Worm (Caenorhabditis elegans) whole organism, L3 larva: ENCODE measurements around the gene C08G9.2.
"Not testable (repeated sequence)": the region's sequence is repeated elsewhere in the genome, so short reads cannot be mapped to it uniquely, and the experiment has no call there.

Source experiments
- ZK546.5 ChIP-seq: sonication (generic microtip); optimal IDR thresholded peaks from 2 replicates; lab custom pipeline; 2017; ENCODE audit warnings: missing biosample characterization, missing genetic modification characterization
- aly-2 ChIP-seq: fragments of 150-350 bp; optimal IDR thresholded peaks from 2 replicates; lab custom pipeline; 2014; ENCODE audit warnings: missing biosample characterization, missing genetic modification characterization
- ama-1 ChIP-seq: fragments of 150-350 bp; optimal IDR thresholded peaks from 2 replicates; lab custom pipeline; 2018
- ceh-16 ChIP-seq: sonication (generic microtip); optimal IDR thresholded peaks from 2 replicates; lab custom pipeline; 2017; ENCODE audit warnings: missing biosample characterization, missing genetic modification characterization
- ceh-28 ChIP-seq: fragments of 150-350 bp; optimal IDR thresholded peaks from 2 replicates; lab custom pipeline; 2014; ENCODE audit warnings: missing biosample characterization, missing genetic modification reagents, missing genetic modification characterization
- ceh-82 ChIP-seq: fragments of 150-350 bp; optimal IDR thresholded peaks from 2 replicates; lab custom pipeline; 2014; ENCODE audit warnings: missing biosample characterization, missing genetic modification characterization
- ceh-9 ChIP-seq: sonication (generic microtip); optimal IDR thresholded peaks from 2 replicates; lab custom pipeline; 2018; ENCODE audit warnings: missing biosample characterization, missing genetic modification characterization
- egl-27 ChIP-seq: sonication (generic microtip); optimal IDR thresholded peaks from 4 replicates; lab custom pipeline; 2017; ENCODE audit warnings: missing biosample characterization, missing genetic modification reagents, missing genetic modification characterization
- egl-5 ChIP-seq: fragments of 150-350 bp; optimal IDR thresholded peaks from 2 replicates; lab custom pipeline; 2017; ENCODE audit warnings: missing biosample characterization, missing genetic modification reagents, missing genetic modification characterization, inconsistent platforms
- elt-2 ChIP-seq: sonication (generic microtip); optimal IDR thresholded peaks from 2 replicates; lab custom pipeline; 2016; ENCODE audit warnings: missing genetic modification reagents, mild to moderate bottlenecking, missing genetic modification characterization, missing compliant biosample characterization
- elt-3 ChIP-seq, 3 experiments: fragments of 150-350 bp in 1 of 3; sonication (generic microtip) in 2 of 3; optimal IDR thresholded peaks; 2 replicates in 2 of 3; 4 replicates in 1 of 3; lab custom pipeline; 2014 to 2017; ENCODE audit warnings: missing biosample characterization in 3 of 3, missing genetic modification characterization in 3 of 3
- fkh-10 ChIP-seq: sonication (generic microtip); optimal IDR thresholded peaks from 2 replicates; lab custom pipeline; 2017; ENCODE audit warnings: missing biosample characterization, missing genetic modification reagents, missing genetic modification characterization
- fkh-2 ChIP-seq: fragments of 150-350 bp; optimal IDR thresholded peaks from 2 replicates; lab custom pipeline; 2014; ENCODE audit warnings: missing biosample characterization, missing genetic modification reagents, missing genetic modification characterization
- fos-1 ChIP-seq: fragments of 150-350 bp; optimal IDR thresholded peaks from 2 replicates; lab custom pipeline; 2014; ENCODE audit warnings: missing biosample characterization, missing genetic modification characterization
- hmg-11 ChIP-seq: sonication (generic microtip); optimal IDR thresholded peaks from 2 replicates; lab custom pipeline; 2016; ENCODE audit warnings: missing genetic modification characterization, missing compliant biosample characterization
- jun-1 ChIP-seq: fragments of 150-350 bp; optimal IDR thresholded peaks from 2 replicates; lab custom pipeline; 2014; ENCODE audit warnings: missing biosample characterization, missing genetic modification reagents, missing genetic modification characterization
- lin-15B ChIP-seq: fragments of 150-350 bp; optimal IDR thresholded peaks from 2 replicates; lab custom pipeline; 2014; ENCODE audit warnings: missing biosample characterization, missing genetic modification characterization
- lin-39 ChIP-seq: fragments of 150-350 bp; optimal IDR thresholded peaks from 2 replicates; lab custom pipeline; 2018; ENCODE audit warnings: missing biosample characterization, missing genetic modification reagents, missing genetic modification characterization
- lsy-12 ChIP-seq: sonication (generic microtip); optimal IDR thresholded peaks from 2 replicates; lab custom pipeline; 2016; ENCODE audit warnings: mild to moderate bottlenecking, missing genetic modification characterization, missing compliant biosample characterization
- mdl-1 ChIP-seq: fragments of 150-350 bp; optimal IDR thresholded peaks from 2 replicates; lab custom pipeline; 2014; ENCODE audit warnings: missing biosample characterization, missing genetic modification characterization
- mml-1 ChIP-seq: fragments of 150-350 bp; sonication (generic microtip); optimal IDR thresholded peaks from 3 replicates; lab custom pipeline; 2014; ENCODE audit warnings: missing biosample characterization, missing genetic modification characterization
- nfya-1 ChIP-seq: sonication (generic microtip); optimal IDR thresholded peaks from 2 replicates; lab custom pipeline; 2017; ENCODE audit warnings: missing genetic modification characterization, mild to moderate bottlenecking, missing compliant biosample characterization, antibody characterized with exemption, moderate library complexity; ENCODE audit not compliant: insufficient read depth
- nhr-11 ChIP-seq: fragments of 150-350 bp; optimal IDR thresholded peaks from 2 replicates; lab custom pipeline; 2014; ENCODE audit warnings: missing biosample characterization, missing genetic modification characterization
- nhr-12 ChIP-seq: fragments of 150-350 bp; optimal IDR thresholded peaks from 2 replicates; lab custom pipeline; 2014; ENCODE audit warnings: missing biosample characterization, missing genetic modification characterization
- nhr-23 ChIP-seq: fragments of 150-350 bp; optimal IDR thresholded peaks from 2 replicates; lab custom pipeline; 2014; ENCODE audit warnings: missing biosample characterization, missing genetic modification reagents, missing genetic modification characterization
- nhr-237 ChIP-seq: fragments of 150-350 bp; optimal IDR thresholded peaks from 2 replicates; lab custom pipeline; 2014; ENCODE audit warnings: missing biosample characterization, missing genetic modification characterization
- nhr-25 ChIP-seq: sonication (generic microtip); optimal IDR thresholded peaks from 2 replicates; lab custom pipeline; 2017; ENCODE audit warnings: missing biosample characterization, missing genetic modification characterization
- nhr-28 ChIP-seq: fragments of 150-350 bp; optimal IDR thresholded peaks from 2 replicates; lab custom pipeline; 2014; ENCODE audit warnings: missing biosample characterization, missing genetic modification characterization
- nhr-43 ChIP-seq: sonication (generic microtip); optimal IDR thresholded peaks from 2 replicates; lab custom pipeline; 2016; ENCODE audit warnings: mild to moderate bottlenecking, missing genetic modification characterization, missing compliant biosample characterization; ENCODE audit not compliant: poor library complexity, severe bottlenecking
- nhr-67 ChIP-seq: fragments of 150-350 bp; optimal IDR thresholded peaks from 2 replicates; lab custom pipeline; 2014; ENCODE audit warnings: missing biosample characterization, missing genetic modification characterization
- pha-4 ChIP-seq: fragments of 150-350 bp; optimal IDR thresholded peaks from 2 replicates; lab custom pipeline; 2014; ENCODE audit warnings: missing biosample characterization, missing genetic modification reagents, missing genetic modification characterization
- pqm-1 ChIP-seq: fragments of 150-350 bp; optimal IDR thresholded peaks from 2 replicates; lab custom pipeline; 2017; ENCODE audit warnings: missing biosample characterization, missing genetic modification characterization, inconsistent platforms
- skn-1 ChIP-seq: fragments of 150-350 bp; optimal IDR thresholded peaks from 2 replicates; lab custom pipeline; 2014; ENCODE audit warnings: missing biosample characterization, missing genetic modification characterization
- snpc-4 ChIP-seq: fragments of 150-350 bp; optimal IDR thresholded peaks from 2 replicates; lab custom pipeline; 2014; ENCODE audit warnings: missing biosample characterization, missing genetic modification characterization
- tbx-2 ChIP-seq: sonication (generic microtip); optimal IDR thresholded peaks from 2 replicates; lab custom pipeline; 2016; ENCODE audit warnings: mild to moderate bottlenecking, missing genetic modification characterization, missing compliant biosample characterization
- unc-62 ChIP-seq: fragments of 150-350 bp; sonication (generic microtip); optimal IDR thresholded peaks from 4 replicates; lab custom pipeline; 2014; ENCODE audit warnings: missing biosample characterization, missing genetic modification reagents, missing genetic modification characterization
- zag-1 ChIP-seq: fragments of 150-350 bp; optimal IDR thresholded peaks from 2 replicates; lab custom pipeline; 2014; ENCODE audit warnings: missing biosample characterization, missing genetic modification characterization
- ztf-11 ChIP-seq: fragments of 150-350 bp; optimal IDR thresholded peaks from 2 replicates; lab custom pipeline; 2014; ENCODE audit warnings: missing biosample characterization, missing genetic modification characterization

Gene C08G9.2

ce11 chrIV:7641758-7642157 is 31.0 kb downstream of the C08G9.2 start, which contains the start of gene nep-16:
TSS of gene nep-16 (minus strand) at chrIV:7641858.
- TF ChIP-seq ztf-11 (tag; lab: Kevin White, UChicago) (no peak), ceh-28 (tag; lab: Kevin White, UChicago) (no peak), ama-1 (lab: Kevin White, UChicago) (no peak), nhr-237 (tag; lab: Kevin White, UChicago) (no peak), nhr-67 (tag; lab: Kevin White, UChicago) (no peak), fkh-2 (no peak), jun-1 (tag; lab: Kevin White, UChicago) (no peak), fkh-10 (GFP tag; lab: Kevin White, UChicago) (no peak), fos-1 (tag; lab: Kevin White, UChicago) (no peak), snpc-4 (tag; lab: Kevin White, UChicago) (no peak), nhr-43 (tag; lab: Kevin White, UChicago) (no peak), elt-2 (tag; lab: Kevin White, UChicago) (no peak), aly-2 (tag; lab: Kevin White, UChicago) (no peak), mdl-1 (tag; lab: Kevin White, UChicago) (no peak), zag-1 (tag; lab: Kevin White, UChicago) (no peak), elt-3 (tag; optimal IDR thresholded peaks at IDR 0.05; lab: Kevin White, UChicago) (no peak), skn-1 (tag; lab: Kevin White, UChicago) (no peak), egl-5 (tag; lab: Kevin White, UChicago) (no peak), unc-62 (no peak)
- TF ChIP-seq, all 47 proteins: peak for 0

ce11 chrIV:7634578-7634977 is 38.2 kb downstream of the C08G9.2 start, which contains the start of gene warf-1:
TSS of gene warf-1 (plus strand) at chrIV:7634786.
- not testable (repeated sequence) for TF ChIP-seq lin-15B (tag; lab: Kevin White, UChicago); unc-62; mml-1 (tag; lab: Kevin White, UChicago)
- TF ChIP-seq, all 47 proteins: peak for 0; not testable (repeated sequence) for 47

DNA sequence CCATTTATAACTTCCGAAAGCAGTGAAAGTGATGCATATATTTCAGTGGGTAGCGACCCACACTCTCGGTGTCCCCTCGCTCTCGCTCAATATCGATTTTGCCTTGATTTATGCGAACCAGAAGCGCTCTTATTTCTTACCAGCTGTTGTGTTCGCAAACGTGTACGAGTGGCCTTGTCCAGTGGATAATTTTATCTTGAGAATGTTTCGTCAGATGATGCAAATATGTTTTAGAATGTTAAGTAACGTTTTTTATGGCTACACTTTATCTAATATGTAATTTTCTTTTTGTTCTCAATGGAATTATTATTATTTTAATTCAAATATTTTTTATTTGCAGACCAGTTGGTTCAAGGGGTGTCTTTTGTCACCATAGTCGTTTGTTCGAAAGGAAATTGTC is 39.8 kb downstream of the C08G9.2 start, which contains the start of gene plp-1:
Gene plp-1, plus strand, starts transcription at position 341 of the 400 bp plus-strand sequence.
- no peak for TF ChIP-seq unc-62
- no peak for TF ChIP-seq nhr-12 (tag; lab: Kevin White, UChicago)
- no peak for TF ChIP-seq egl-5 (tag; lab: Kevin White, UChicago)
- no peak for TF ChIP-seq elt-3 (tag; optimal IDR thresholded peaks at IDR 0.05; lab: Kevin White, UChicago)
- no peak for TF ChIP-seq pqm-1 (tag; lab: Kevin White, UChicago)
- no peak for TF ChIP-seq snpc-4 (tag; lab: Kevin White, UChicago)
- TF ChIP-seq nhr-28 (tag; lab: Kevin White, UChicago), result no peak
- no peak for TF ChIP-seq ZK546.5 (tag; lab: Kevin White, UChicago)
- no peak for TF ChIP-seq ceh-82 (tag; lab: Kevin White, UChicago)
- TF ChIP-seq nhr-11, result no peak
- no peak for TF ChIP-seq skn-1 (tag; lab: Kevin White, UChicago)
- no peak for TF ChIP-seq pha-4 (tag; lab: Kevin White, UChicago)
- no peak for TF ChIP-seq elt-2 (tag; lab: Kevin White, UChicago)
- no peak for TF ChIP-seq ceh-16 (tag; lab: Kevin White, UChicago)
- TF ChIP-seq nhr-25, result no peak
- no peak for TF ChIP-seq nhr-43 (tag; lab: Kevin White, UChicago)
- no peak for TF ChIP-seq fkh-10 (GFP tag; lab: Kevin White, UChicago)

- TF ChIP-seq zag-1 (tag; lab: Kevin White, UChicago) (no peak), hmg-11 (tag; lab: Kevin White, UChicago) (no peak), mdl-1 (tag; lab: Kevin White, UChicago) (no peak), skn-1 (tag; lab: Kevin White, UChicago) (no peak), ZK546.5 (tag; lab: Kevin White, UChicago) (no peak), ztf-11 (tag; lab: Kevin White, UChicago) (no peak), nhr-237 (tag; lab: Kevin White, UChicago) (no peak), unc-62 (no peak), tbx-2 (tag; lab: Kevin White, UChicago) (no peak), ceh-16 (tag; lab: Kevin White, UChicago) (no peak), ceh-9 (tag; lab: Kevin White, UChicago) (no peak), egl-27 (tag; lab: Kevin White, UChicago) (no peak), elt-2 (tag; lab: Kevin White, UChicago) (no peak), snpc-4 (tag; lab: Kevin White, UChicago) (peak; percentile 35), nfya-1 (tag; lab: Kevin White, UChicago) (peak; percentile 39), pha-4 (tag; lab: Kevin White, UChicago) (peak; percentile 76), nhr-67 (tag; lab: Kevin White, UChicago) (no peak), nhr-43 (tag; lab: Kevin White, UChicago) (no peak), lin-39 (tag; lab: Kevin White, UChicago) (no peak), lsy-12 (tag; lab: Kevin White, UChicago) (no peak), nhr-23 (tag; lab: Kevin White, UChicago) (peak; percentile 2), aly-2 (tag; lab: Kevin White, UChicago) (no peak), nhr-28 (tag; lab: Kevin White, UChicago) (no peak), elt-3 (tag; optimal IDR thresholded peaks at IDR 0.05; lab: Kevin White, UChicago) (no peak), lin-15B (tag; lab: Kevin White, UChicago) (peak; percentile 20)
Measured at ce11 chrIV:7632535-7632934, 40.2 kb downstream of the C08G9.2 start, which contains the start of gene F45E4.6. TSS of gene F45E4.6 (minus strand) at chrIV:7632548.
